Worm (Caenorhabditis elegans) whole organism, mixed stage, embryonic: Measurements from ENCODE around the gene cutl-3.

Experiments used
- ceh-39 ChIP-seq: fragments of 150-350 bp; optimal IDR thresholded peaks from 2 replicates; lab custom pipeline; 2014; ENCODE audit warnings: missing biosample characterization, missing genetic modification characterization
- lsy-2 ChIP-seq: fragments of 150-350 bp; optimal IDR thresholded peaks from 2 replicates; lab custom pipeline; 2014; ENCODE audit warnings: missing biosample characterization, missing genetic modification characterization
- mls-2 ChIP-seq: sonication (generic microtip); optimal IDR thresholded peaks from 2 replicates; lab custom pipeline; 2016; ENCODE audit warnings: mild to moderate bottlenecking, missing genetic modification characterization, moderate library complexity, missing compliant biosample characterization
- nhr-237 ChIP-seq: fragments of 150-350 bp; optimal IDR thresholded peaks from 2 replicates; lab custom pipeline; 2014; ENCODE audit warnings: missing biosample characterization, missing genetic modification characterization
- snpc-4 ChIP-seq: fragments of 150-350 bp; optimal IDR thresholded peaks from 2 replicates; lab custom pipeline; 2014; ENCODE audit warnings: missing biosample characterization, missing genetic modification characterization
- ztf-11 ChIP-seq: fragments of 150-350 bp; optimal IDR thresholded peaks from 2 replicates; lab custom pipeline; 2014; ENCODE audit warnings: missing biosample characterization, missing genetic modification characterization

ce11 chrX:14975467-14976167 lies 23.4 kb downstream of the cutl-3 start, which contains the start of gene F20D1.3:
- TF ChIP-seq snpc-4 (tag; lab: Kevin White, UChicago) (no peak), nhr-237 (peak; percentile 68), ceh-39 (tag; lab: Kevin White, UChicago) (peak; percentile 29), lsy-2 (tag; lab: Kevin White, UChicago) (no peak), mls-2 (tag; lab: Kevin White, UChicago) (peak; percentile 65), ztf-11 (tag; lab: Kevin White, UChicago) (no peak)
